Worm (Caenorhabditis elegans) whole organism, L4 larva: ENCODE measurements around the gene srw-86.

Experiments used
- F37D6.2 ChIP-seq: sonication (generic microtip); optimal IDR thresholded peaks from 2 replicates; lab custom pipeline; 2016; ENCODE audit warnings: mild to moderate bottlenecking, missing genetic modification characterization, missing compliant biosample characterization
- F44E2.7 ChIP-seq: fragments of 200-800 bp; sonication (Bioruptor generic); IDR thresholded peaks from 2 replicates; pipeline ENCODE4 v2.1.2; 2022; ENCODE audit warnings: missing genetic modification characterization, missing compliant biosample characterization
- R02D3.7 ChIP-seq: fragments of 150-350 bp; sonication (generic microtip); optimal IDR thresholded peaks from 3 replicates; lab custom pipeline; 2014; ENCODE audit warnings: missing biosample characterization, missing genetic modification characterization
- Y105C5A.15 ChIP-seq: fragments of 200-800 bp; sonication (Bioruptor generic); IDR thresholded peaks from 2 replicates; pipeline ENCODE4 v1.3.6; 2022; ENCODE audit warnings: missing genetic modification characterization, missing compliant biosample characterization
- Y48G9A.11 ChIP-seq: fragments of 200-800 bp; sonication (Bioruptor generic); IDR thresholded peaks from 2 replicates; pipeline ENCODE4 v1.3.6; 2022; ENCODE audit warnings: missing genetic modification reagents, missing genetic modification characterization, missing compliant biosample characterization
- Y75B8A.6 ChIP-seq: fragments of 200-800 bp; sonication (Bioruptor generic); IDR thresholded peaks from 2 replicates; pipeline ENCODE4 v1.3.6; 2022; ENCODE audit warnings: missing genetic modification reagents, missing genetic modification characterization, missing compliant biosample characterization
- ZK546.5 ChIP-seq, 2 experiments: sonication (generic microtip); optimal IDR thresholded peaks; 2 replicates each; lab custom pipeline; 2017; ENCODE audit warnings: missing biosample characterization in 2 of 2, missing genetic modification characterization in 2 of 2
- aha-1 ChIP-seq: fragments of 150-350 bp; peaks from one replicate; lab custom pipeline; 2014; ENCODE audit warnings: missing biosample characterization, missing genetic modification characterization
- ama-1 ChIP-seq: fragments of 150-350 bp; optimal IDR thresholded peaks from 2 replicates; lab custom pipeline; 2014; ENCODE audit warnings: inconsistent platforms, mixed read lengths
- arid-1 ChIP-seq: fragments of 200-800 bp; sonication (Bioruptor generic); conservative IDR thresholded peaks from 2 replicates; pipeline ENCODE4 v1.3.6; 2022; ENCODE audit warnings: missing genetic modification reagents, missing genetic modification characterization, missing compliant biosample characterization
- attf-4 ChIP-seq: sonication (generic microtip); optimal IDR thresholded peaks from 3 replicates; lab custom pipeline; 2017; ENCODE audit warnings: missing biosample characterization, missing genetic modification characterization
- ceh-20 ChIP-seq: fragments of 200-800 bp; sonication (Bioruptor generic); IDR thresholded peaks from 2 replicates; pipeline ENCODE4 v1.3.6; 2022; ENCODE audit warnings: missing genetic modification reagents, missing genetic modification characterization, missing compliant biosample characterization
- ceh-44 ChIP-seq: fragments of 200-800 bp; sonication (Bioruptor generic); IDR thresholded peaks from 2 replicates; pipeline ENCODE4 v1.3.6; 2022; ENCODE audit warnings: missing genetic modification reagents, missing genetic modification characterization, missing compliant biosample characterization
- ceh-82 ChIP-seq: sonication (generic microtip); optimal IDR thresholded peaks from 2 replicates; lab custom pipeline; 2017; ENCODE audit warnings: missing biosample characterization, missing genetic modification characterization
- ctbp-1 ChIP-seq: fragments of 200-800 bp; sonication (Bioruptor generic); IDR thresholded peaks from 2 replicates; pipeline ENCODE4 v1.3.6; 2022; ENCODE audit warnings: missing genetic modification reagents, missing genetic modification characterization, missing compliant biosample characterization
- daf-19 ChIP-seq: fragments of 200-800 bp; sonication (Bioruptor generic); conservative IDR thresholded peaks from 2 replicates; pipeline ENCODE4 v1.3.6; 2022; ENCODE audit warnings: missing genetic modification characterization, missing compliant biosample characterization
- dmd-6 ChIP-seq: fragments of 200-800 bp; sonication (Bioruptor generic); IDR thresholded peaks from 2 replicates; pipeline ENCODE4 v1.3.6; 2022; ENCODE audit warnings: missing genetic modification reagents, missing genetic modification characterization, missing compliant biosample characterization
- dmd-8 ChIP-seq: fragments of 200-800 bp; sonication (Bioruptor generic); IDR thresholded peaks from 2 replicates; pipeline ENCODE4 v1.3.6; 2022; ENCODE audit warnings: missing genetic modification characterization, missing compliant biosample characterization
- dpl-1 ChIP-seq: fragments of 150-350 bp; optimal IDR thresholded peaks from 2 replicates; lab custom pipeline; 2014; ENCODE audit warnings: missing biosample characterization, missing genetic modification reagents, missing genetic modification characterization
- egl-43 ChIP-seq: fragments of 200-800 bp; sonication (Bioruptor generic); IDR thresholded peaks from 2 replicates; pipeline ENCODE4 v1.3.6; 2022; ENCODE audit warnings: missing genetic modification reagents, missing genetic modification characterization, missing compliant biosample characterization
- hlh-11 ChIP-seq: fragments of 200-800 bp; sonication (Bioruptor generic); optimal IDR thresholded peaks from 2 replicates; lab custom pipeline; 2018; ENCODE audit warnings: mild to moderate bottlenecking, missing genetic modification characterization, missing compliant biosample characterization
- hlh-30 ChIP-seq: sonication (generic microtip); optimal IDR thresholded peaks from 2 replicates; lab custom pipeline; 2017; ENCODE audit warnings: antibody characterized with exemption, mild to moderate bottlenecking, missing genetic modification characterization, missing compliant biosample characterization; ENCODE audit not compliant: insufficient read depth
- lin-15B ChIP-seq: fragments of 150-350 bp; sonication (generic microtip); optimal IDR thresholded peaks from 3 replicates; lab custom pipeline; 2014; ENCODE audit warnings: missing biosample characterization, missing genetic modification characterization
- lin-39 ChIP-seq: fragments of 150-350 bp; optimal IDR thresholded peaks from 2 replicates; lab custom pipeline; 2014; ENCODE audit warnings: missing biosample characterization, missing genetic modification reagents, missing genetic modification characterization
- lsy-2 ChIP-seq, 2 experiments: fragments of 150-350 bp in 1 of 2; sonication (generic microtip) in 1 of 2; optimal IDR thresholded peaks; 2 replicates each; lab custom pipeline; 2014 to 2017; ENCODE audit warnings: missing biosample characterization in 2 of 2, missing genetic modification characterization in 2 of 2
- mdt-29 ChIP-seq: fragments of 200-800 bp; sonication (Bioruptor generic); IDR thresholded peaks from 2 replicates; pipeline ENCODE4 v1.3.6; 2022; ENCODE audit warnings: missing genetic modification reagents, missing genetic modification characterization, missing compliant biosample characterization
- mep-1 ChIP-seq: fragments of 150-350 bp; sonication (generic microtip); optimal IDR thresholded peaks from 3 replicates; lab custom pipeline; 2014; ENCODE audit warnings: missing biosample characterization, missing genetic modification characterization
- mes-2 ChIP-seq: sonication (generic microtip); optimal IDR thresholded peaks from 2 replicates; lab custom pipeline; 2016; ENCODE audit warnings: missing genotype, mild to moderate bottlenecking, missing genetic modification characterization, missing compliant biosample characterization; ENCODE audit not compliant: poor library complexity, severe bottlenecking
- mxl-3 ChIP-seq: fragments of 200-800 bp; sonication (Bioruptor generic); optimal IDR thresholded peaks from 2 replicates; lab custom pipeline; 2018; ENCODE audit warnings: mild to moderate bottlenecking, missing genetic modification characterization, missing compliant biosample characterization
- nhr-28 ChIP-seq: fragments of 150-350 bp; optimal IDR thresholded peaks from 2 replicates; lab custom pipeline; 2014; ENCODE audit warnings: missing biosample characterization, missing genetic modification characterization
- nhr-41 ChIP-seq: fragments of 200-800 bp; sonication (Bioruptor generic); IDR thresholded peaks from 2 replicates; pipeline ENCODE4 v1.3.6; 2022; ENCODE audit warnings: missing genetic modification reagents, missing genetic modification characterization, missing compliant biosample characterization
- nhr-42 ChIP-seq: fragments of 200-800 bp; sonication (Bioruptor generic); IDR thresholded peaks from 2 replicates; pipeline ENCODE4 v1.3.6; 2022; ENCODE audit warnings: missing genetic modification characterization, missing compliant biosample characterization
- nhr-48 ChIP-seq: sonication (generic microtip); optimal IDR thresholded peaks from 2 replicates; lab custom pipeline; 2016; ENCODE audit warnings: mild to moderate bottlenecking, missing genetic modification characterization, missing compliant biosample characterization
- nhr-6 ChIP-seq: fragments of 150-350 bp; optimal IDR thresholded peaks from 2 replicates; lab custom pipeline; 2014; ENCODE audit warnings: missing biosample characterization, missing genetic modification characterization
- nhr-76 ChIP-seq: fragments of 150-350 bp; optimal IDR thresholded peaks from 2 replicates; lab custom pipeline; 2014; ENCODE audit warnings: missing biosample characterization, missing genetic modification characterization
- nhr-77 ChIP-seq: fragments of 150-350 bp; optimal IDR thresholded peaks from 2 replicates; lab custom pipeline; 2014; ENCODE audit warnings: missing biosample characterization, missing genetic modification characterization
- pha-4 ChIP-seq, 2 experiments: fragments of 150-350 bp in 1 of 2; fragments of 200-800 bp in 1 of 2; sonication (Bioruptor generic) in 1 of 2; IDR thresholded peaks in 1 of 2; optimal IDR thresholded peaks in 1 of 2; 2 replicates each; pipeline versions ENCODE4 v1.3.6 to Lab custom; 2014 to 2022; ENCODE audit warnings: missing genetic modification characterization in 2 of 2, missing genetic modification reagents in 2 of 2, missing biosample characterization in 1 of 2, missing compliant biosample characterization in 1 of 2
- sdz-12 ChIP-seq: fragments of 200-800 bp; sonication (Bioruptor generic); optimal IDR thresholded peaks from 2 replicates; lab custom pipeline; 2018; ENCODE audit warnings: mild to moderate bottlenecking, missing genetic modification characterization, missing compliant biosample characterization
- snpc-1.2 ChIP-seq: fragments of 200-800 bp; sonication (Bioruptor generic); IDR thresholded peaks from 2 replicates; pipeline ENCODE4 v1.3.6; 2022; ENCODE audit warnings: missing genetic modification reagents, missing genetic modification characterization, missing compliant biosample characterization
- unc-62 ChIP-seq, 3 experiments: fragments of 150-350 bp in 1 of 3; sonication (generic microtip); optimal IDR thresholded peaks in 2 of 3; peaks in 1 of 3; 1 replicate in 1 of 3; 2 replicates in 2 of 3; lab custom pipeline; 2014 to 2017; ENCODE audit warnings: missing biosample characterization in 3 of 3, missing genetic modification characterization in 3 of 3, missing genetic modification reagents in 3 of 3, missing genotype in 1 of 3
- zag-1 ChIP-seq: fragments of 150-350 bp; optimal IDR thresholded peaks from 2 replicates; lab custom pipeline; 2014; ENCODE audit warnings: missing biosample characterization, missing genetic modification characterization
- zip-11 ChIP-seq: fragments of 200-800 bp; sonication (Bioruptor generic); IDR thresholded peaks from 2 replicates; pipeline ENCODE4 v1.3.6; 2022; ENCODE audit warnings: missing genetic modification characterization, missing compliant biosample characterization
- zip-2 ChIP-seq: fragments of 150-350 bp; optimal IDR thresholded peaks from 2 replicates; lab custom pipeline; 2014; ENCODE audit warnings: missing biosample characterization, missing genetic modification characterization
- ztf-7 ChIP-seq: fragments of 150-350 bp; optimal IDR thresholded peaks from 2 replicates; lab custom pipeline; 2014; ENCODE audit warnings: missing biosample characterization, missing genetic modification characterization

srw-86 gene

DNA sequence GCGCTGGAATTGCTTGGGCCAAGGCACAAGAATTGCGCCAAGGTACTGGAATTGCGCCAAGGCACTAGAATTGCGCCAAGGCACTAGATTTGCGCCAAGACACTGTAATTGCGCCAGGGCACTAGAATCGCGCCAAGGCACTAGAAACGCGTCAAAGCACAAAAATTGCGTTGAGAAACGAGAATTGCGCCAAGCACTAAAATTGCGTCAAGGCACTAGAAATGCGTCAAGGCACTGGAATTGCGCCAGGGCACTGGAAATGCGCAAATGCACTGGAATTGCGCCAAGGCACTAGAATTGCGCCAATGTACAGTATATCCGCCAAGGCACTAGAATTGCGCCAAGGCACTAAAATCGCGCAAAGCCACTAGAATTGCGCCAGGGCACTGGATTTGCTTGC, 28.7 kb downstream of the srw-86 start:
- TF ChIP-seq zag-1 (tag; lab: Kevin White, UChicago) (no peak), snpc-1.2 (GFP tag; lab: Robert Waterston, UW) (no peak), nhr-42 (GFP tag; lab: Robert Waterston, UW) (no peak), ZK546.5 (tag; optimal IDR thresholded peaks at IDR 0.05; lab: Kevin White, UChicago) (no peak), sdz-12 (GFP tag; lab: Kevin White, UChicago) (no peak), arid-1 (GFP tag; lab: Robert Waterston, UW) (no peak), daf-19 (GFP tag; lab: Robert Waterston, UW) (no peak), egl-43 (GFP tag; lab: Robert Waterston, UW) (no peak), nhr-48 (no peak), ztf-7 (tag; lab: Kevin White, UChicago) (no peak), aha-1 (tag; lab: Kevin White, UChicago) (no peak), Y105C5A.15 (GFP tag; lab: Robert Waterston, UW) (no peak), nhr-6 (tag; lab: Kevin White, UChicago) (no peak), R02D3.7 (tag; lab: Kevin White, UChicago) (no peak), lin-15B (tag; lab: Kevin White, UChicago) (no peak), nhr-77 (tag; lab: Kevin White, UChicago) (no peak)

DNA sequence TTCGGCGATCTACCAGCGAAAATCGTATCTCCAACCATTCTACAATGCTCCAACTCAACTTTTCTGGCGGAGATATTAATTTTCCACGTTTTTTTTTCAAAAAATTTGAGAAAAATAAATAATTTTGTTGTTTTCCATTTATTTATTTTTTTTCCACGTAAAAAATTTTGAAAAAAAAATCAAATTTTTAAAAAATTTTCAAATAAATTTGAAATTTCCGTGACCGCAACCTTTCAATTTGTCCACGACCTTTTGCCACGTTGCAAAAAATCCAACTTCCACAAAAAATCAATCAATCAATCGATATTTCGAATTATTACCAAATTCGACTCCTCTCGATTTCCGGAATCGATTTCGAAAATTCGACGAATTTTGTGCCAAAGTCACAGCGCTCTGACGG, 29.3 kb downstream of the srw-86 start, which contains the start of gene Y43F8A.2:
Y43F8A.2 (plus strand) TSS at position 301 of the 400 bp plus-strand sequence.
- TF ChIP-seq dmd-8 (GFP tag; lab: Robert Waterston, UW) = no peak
- TF ChIP-seq ama-1 (lab: Kevin White, UChicago) = no peak
- TF ChIP-seq attf-4 (tag; lab: Kevin White, UChicago) = no peak
- TF ChIP-seq pha-4 (GFP tag; IDR thresholded peaks at IDR 0.05; lab: Robert Waterston, UW) = no peak
- TF ChIP-seq pha-4 (tag; optimal IDR thresholded peaks at IDR 0.05; lab: Kevin White, UChicago) = no peak
- TF ChIP-seq mdt-29 (GFP tag; lab: Robert Waterston, UW) = no peak
- no peak for TF ChIP-seq lin-39
- TF ChIP-seq daf-19 (GFP tag; lab: Robert Waterston, UW) = no peak
- TF ChIP-seq mes-2 = no peak

ce11 chrV:19370189-19370588, 30.3 kb downstream of the srw-86 start, which contains the start of gene Y43F8A.1:
Gene Y43F8A.1 (plus strand): TSS chrV:19370489.
- TF ChIP-seq hlh-11 (tag; lab: Kevin White, UChicago) (no peak), mep-1 (tag; lab: Kevin White, UChicago) (no peak), F44E2.7 (GFP tag; lab: Robert Waterston, UW) (no peak), dmd-8 (GFP tag; lab: Robert Waterston, UW) (no peak), ctbp-1 (GFP tag; lab: Robert Waterston, UW) (no peak), hlh-30 (tag; lab: Kevin White, UChicago) (no peak), nhr-76 (tag; lab: Kevin White, UChicago) (no peak), Y48G9A.11 (GFP tag; lab: Robert Waterston, UW) (no peak), zip-2 (tag; lab: Kevin White, UChicago) (no peak), aha-1 (tag; lab: Kevin White, UChicago) (no peak)

ce11 chrV:19362568-19362967, 38.0 kb downstream of the srw-86 start, which contains the start of gene C14B4.2:
Gene C14B4.2 (minus strand): TSS chrV:19362668.
- TF ChIP-seq mxl-3 (GFP tag; lab: Kevin White, UChicago) (no peak), F37D6.2 (tag; lab: Kevin White, UChicago) (no peak), dmd-6 (GFP tag; lab: Robert Waterston, UW) (no peak), ceh-44 (GFP tag; lab: Robert Waterston, UW) (no peak), aha-1 (tag; lab: Kevin White, UChicago) (no peak), lsy-2 (tag; optimal IDR thresholded peaks at IDR 0.05; lab: Kevin White, UChicago) (no peak), ceh-82 (tag; lab: Kevin White, UChicago) (no peak), zip-11 (GFP tag; lab: Robert Waterston, UW) (no peak), unc-62 (GFP tag; optimal IDR thresholded peaks at IDR 0.05 in 1 of 2; lab: Kevin White, UChicago) (no peak), unc-62 (tag; optimal IDR thresholded peaks at IDR 0.05; lab: Kevin White, UChicago) (no peak), F44E2.7 (GFP tag; lab: Robert Waterston, UW) (no peak), lin-15B (tag; lab: Kevin White, UChicago) (no peak), ceh-20 (no peak), sdz-12 (GFP tag; lab: Kevin White, UChicago) (no peak), dpl-1 (GFP tag; lab: Kevin White, UChicago) (no peak), nhr-28 (tag; lab: Kevin White, UChicago) (no peak), nhr-42 (GFP tag; lab: Robert Waterston, UW) (no peak), Y75B8A.6 (GFP tag; lab: Robert Waterston, UW) (no peak), nhr-41 (GFP tag; lab: Robert Waterston, UW) (no peak)
